Fruit fly (Drosophila melanogaster) whole organism, wandering third instar larva: ENCODE results near the gene mtrm.

Experiments used
- CG32264 ChIP-seq: fragments of 200-800 bp; sonication (Bioruptor generic); optimal IDR thresholded peaks from 2 replicates; lab custom pipeline; 2016; ENCODE audit warnings: missing biosample characterization, missing genetic modification characterization
- CG9705 ChIP-seq: fragments of 200-800 bp; sonication (Bioruptor generic); optimal IDR thresholded peaks from 2 replicates; lab custom pipeline; 2018; ENCODE audit warnings: missing biosample characterization, mild to moderate bottlenecking, missing genetic modification characterization
- GATAd ChIP-seq: sonication (Bioruptor generic); optimal IDR thresholded peaks from 2 replicates; lab custom pipeline; 2016; ENCODE audit warnings: missing biosample characterization, missing genetic modification characterization
- HLH106 ChIP-seq: fragments of 200-800 bp; optimal IDR thresholded peaks from 3 replicates; lab custom pipeline; 2019; ENCODE audit warnings: missing biosample characterization, mild to moderate bottlenecking, missing genetic modification characterization, moderate library complexity
- Hnf4 ChIP-seq: fragments of 200-800 bp; sonication (Bioruptor generic); optimal IDR thresholded peaks from 2 replicates; lab custom pipeline; 2016; ENCODE audit warnings: missing biosample characterization, mild to moderate bottlenecking, missing genetic modification characterization
- Hr78 ChIP-seq: fragments of >200 bp; optimal IDR thresholded peaks from 2 replicates; lab custom pipeline; 2017; ENCODE audit warnings: missing biosample characterization, missing genetic modification characterization
- Hr83 ChIP-seq: fragments of 200-300 bp; sonication (Bioruptor generic); optimal IDR thresholded peaks from 2 replicates; lab custom pipeline; 2016; ENCODE audit warnings: missing biosample characterization, mild to moderate bottlenecking, missing genetic modification characterization, moderate library complexity; ENCODE audit not compliant: poor library complexity, severe bottlenecking
- Myc ChIP-seq: fragments of >200 bp; optimal IDR thresholded peaks from 2 replicates; lab custom pipeline; 2017
- N ChIP-seq: fragments of >200 bp; optimal IDR thresholded peaks from 2 replicates; lab custom pipeline; 2018; ENCODE audit warnings: missing biosample characterization, missing external identifiers, missing genetic modification characterization
- OdsH ChIP-seq: fragments of 200-800 bp; sonication (Bioruptor generic); optimal IDR thresholded peaks from 2 replicates; lab custom pipeline; 2016; ENCODE audit warnings: missing biosample characterization, mild to moderate bottlenecking, missing genetic modification characterization
- Rel ChIP-seq, 2 experiments: fragments of 200-800 bp; sonication (Bioruptor generic) in 1 of 2; optimal IDR thresholded peaks; 2 replicates in 1 of 2; 3 replicates in 1 of 2; lab custom pipeline; 2016 to 2019; ENCODE audit warnings: mild to moderate bottlenecking in 2 of 2, missing biosample characterization in 2 of 2, missing genetic modification characterization in 2 of 2, moderate library complexity in 1 of 2
- Sp1 ChIP-seq: fragments of 200-800 bp; sonication (Bioruptor generic); optimal IDR thresholded peaks from 3 replicates; lab custom pipeline; 2019; ENCODE audit warnings: missing biosample characterization, mild to moderate bottlenecking, missing genetic modification characterization, moderate library complexity
- brk ChIP-seq: fragments of 200-800 bp; sonication (Bioruptor generic); optimal IDR thresholded peaks from 2 replicates; lab custom pipeline; 2016; ENCODE audit warnings: missing biosample characterization, mild to moderate bottlenecking, missing genetic modification characterization
- dl ChIP-seq, 2 experiments: fragments of 175-275, 200-275 bp in 1 of 2; fragments of 200-275 bp in 1 of 2; sonication (Bioruptor generic); optimal IDR thresholded peaks; lab custom pipeline; 2018; ENCODE audit warnings: mild to moderate bottlenecking in 2 of 2, missing biosample characterization in 2 of 2, missing genetic modification characterization in 2 of 2, moderate library complexity in 2 of 2; ENCODE audit not compliant: partially characterized antibody in 2 of 2, insufficient read depth in 1 of 2
- dmrt93B ChIP-seq: fragments of 200-800 bp; sonication (Bioruptor generic); optimal IDR thresholded peaks from 2 replicates; lab custom pipeline; 2018; ENCODE audit warnings: missing biosample characterization, mild to moderate bottlenecking, missing genetic modification characterization
- ey ChIP-seq: fragments of 200-800 bp; sonication (Bioruptor generic); optimal IDR thresholded peaks from 2 replicates; lab custom pipeline; 2016; ENCODE audit warnings: missing biosample characterization, missing genetic modification characterization
- foxo ChIP-seq, 2 experiments: fragments of 200-800 bp; sonication (Bioruptor generic); optimal IDR thresholded peaks; 2 replicates in 1 of 2; 3 replicates in 1 of 2; lab custom pipeline; 2016 to 2017; ENCODE audit warnings: missing biosample characterization in 2 of 2, missing genetic modification characterization in 2 of 2
- fru ChIP-seq: fragments of 200-800 bp; sonication (Bioruptor generic); optimal IDR thresholded peaks from 3 replicates; lab custom pipeline; 2016; ENCODE audit warnings: missing biosample characterization, mild to moderate bottlenecking, missing genetic modification characterization
- h ChIP-seq: fragments of 200-800 bp; sonication (Bioruptor generic); optimal IDR thresholded peaks from 3 replicates; lab custom pipeline; 2016; ENCODE audit warnings: missing biosample characterization, mild to moderate bottlenecking, missing genetic modification characterization
- jim ChIP-seq: fragments of 175-275, 200-325 bp; sonication (Bioruptor generic); optimal IDR thresholded peaks from 2 replicates; lab custom pipeline; 2016; ENCODE audit warnings: missing biosample characterization, mild to moderate bottlenecking, missing genetic modification characterization
- psq ChIP-seq: fragments of 200-800 bp; sonication (Bioruptor generic); optimal IDR thresholded peaks from 3 replicates; lab custom pipeline; 2017; ENCODE audit warnings: missing biosample characterization, mild to moderate bottlenecking, missing genetic modification characterization, moderate library complexity
- rgr ChIP-seq: fragments of 200-800 bp; sonication (Bioruptor generic); optimal IDR thresholded peaks from 3 replicates; lab custom pipeline; 2016; ENCODE audit warnings: missing biosample characterization, mild to moderate bottlenecking, missing genetic modification characterization
- sage ChIP-seq: fragments of 200-800 bp; sonication (Bioruptor generic); optimal IDR thresholded peaks from 2 replicates; lab custom pipeline; 2016; ENCODE audit warnings: missing biosample characterization, mild to moderate bottlenecking, missing genetic modification characterization
- woc ChIP-seq: sonication (Bioruptor generic); optimal IDR thresholded peaks from 2 replicates; lab custom pipeline; 2016; ENCODE audit warnings: missing biosample characterization, mild to moderate bottlenecking, missing genetic modification characterization

The mtrm gene

DNA sequence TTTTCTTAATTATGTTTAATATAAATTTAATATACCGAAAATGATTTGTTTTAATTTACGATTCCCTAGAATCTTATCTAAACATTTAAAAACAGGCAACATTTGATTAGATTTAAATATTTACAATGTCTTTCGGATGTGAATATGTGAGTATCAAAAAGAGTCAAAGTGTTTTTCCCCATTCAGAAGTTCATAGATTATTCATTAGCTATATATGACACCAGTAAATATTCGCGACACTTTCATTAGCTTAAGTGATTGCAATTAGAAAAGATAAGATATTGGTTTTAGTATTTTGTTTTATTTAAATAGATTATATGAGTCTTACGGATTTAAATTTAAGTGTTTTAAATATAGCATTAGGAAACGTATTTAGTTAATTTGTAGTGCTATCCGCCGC lies 18.7 kb upstream of the mtrm start:
- TF ChIP-seq GATAd (GFP tag; lab: Kevin White, UChicago), result no peak
- no peak for TF ChIP-seq Rel (GFP tag; optimal IDR thresholded peaks at IDR 0.05; lab: Kevin White, UChicago)
- peak; percentile 86 for TF ChIP-seq Rel (tag; optimal IDR thresholded peaks at IDR 0.05; lab: Kevin White, UChicago)
- TF ChIP-seq, all 38 proteins: peak for 1

DNA sequence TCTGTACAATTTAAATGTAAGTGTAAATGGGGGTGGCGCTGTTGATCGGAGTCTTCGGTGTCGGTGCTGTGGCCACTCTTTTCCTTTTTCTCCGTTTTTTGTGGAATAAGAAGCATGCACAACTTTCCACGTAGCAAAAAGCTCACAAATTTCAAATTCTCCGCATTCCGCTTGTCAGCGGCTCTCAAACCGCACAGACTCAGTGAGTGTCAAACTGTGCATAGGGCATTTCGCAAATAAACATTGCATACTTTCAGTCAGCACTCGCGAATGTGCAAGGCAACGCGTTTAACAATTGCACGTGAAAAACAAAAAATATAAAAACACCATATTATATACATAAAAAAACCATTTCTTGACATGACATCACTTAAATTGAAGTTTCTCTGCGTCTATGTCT lies 17.9 kb upstream of the mtrm start:
- no peak for TF ChIP-seq woc (GFP tag; lab: Kevin White, UChicago)
- peak; percentile 91 for TF ChIP-seq Myc (lab: Kevin White, UChicago)
- peak; percentile 1 for TF ChIP-seq rgr (GFP tag; lab: Kevin White, UChicago)

DNA sequence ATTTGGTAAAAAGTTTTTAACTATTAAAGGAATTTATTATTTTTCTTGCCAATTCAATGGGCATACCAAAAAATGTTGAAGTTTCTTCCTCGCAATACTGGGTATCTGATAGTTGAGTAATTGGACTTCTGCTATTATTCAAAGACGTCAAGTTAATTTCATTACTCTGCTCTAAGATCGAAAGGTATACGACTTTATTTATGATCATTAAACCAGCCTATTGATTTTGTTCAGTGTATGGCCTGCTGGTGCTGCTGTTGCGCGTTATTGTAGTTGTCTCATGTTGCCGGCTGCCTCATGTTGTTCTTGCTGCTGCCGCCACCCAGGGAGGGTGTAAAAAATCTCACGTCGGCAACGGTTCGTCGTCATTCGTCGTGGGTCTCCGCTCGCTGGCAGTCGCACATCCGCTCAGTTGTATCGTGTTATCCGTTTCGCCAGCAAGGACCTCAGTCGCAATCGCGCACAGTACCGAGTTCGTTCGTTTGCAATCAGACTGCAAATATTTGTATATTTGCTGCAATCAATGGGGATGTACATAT lies 17.1 kb upstream of the mtrm start, which contains the start of gene CG7120:
TSS of gene CG7120 (plus strand) at position 371 of the 539 bp plus-strand sequence.
- TF ChIP-seq HLH106 (peak; percentile 57), h (GFP tag; lab: Kevin White, UChicago) (peak; percentile 57), Sp1 (GFP tag; lab: Kevin White, UChicago) (no peak), Hnf4 (GFP tag; lab: Kevin White, UChicago) (no peak), foxo (GFP tag; optimal IDR thresholded peaks at IDR 0.05; lab: Kevin White, UChicago) (peak in 1 of 2 experiments; percentile 51), sage (no peak), psq (GFP tag; lab: Kevin White, UChicago) (no peak), fru (GFP tag; lab: Kevin White, UChicago) (peak; percentile 51), rgr (GFP tag; lab: Kevin White, UChicago) (no peak), N (GFP tag; lab: Kevin White, UChicago) (no peak), Hr78 (GFP tag; lab: Kevin White, UChicago) (no peak)

DNA sequence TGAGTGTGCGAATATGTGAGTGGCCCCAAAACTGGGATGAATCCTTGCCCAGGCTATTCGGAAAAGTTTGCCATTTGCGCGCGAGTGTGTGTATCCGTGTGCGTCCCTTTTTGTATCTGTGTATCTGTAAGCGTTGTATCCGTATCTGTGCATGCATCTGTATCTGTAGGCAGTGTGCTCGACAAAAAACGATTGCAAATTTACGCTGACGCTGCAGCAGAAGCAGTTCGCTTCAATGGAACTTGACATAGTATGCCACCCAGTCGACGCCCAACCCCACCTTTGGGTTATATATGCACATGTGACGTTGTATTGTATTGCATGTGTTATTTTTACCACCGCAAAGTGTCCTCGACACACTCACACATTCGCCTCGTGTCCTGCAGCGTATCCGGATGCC lies 16.6 kb upstream of the mtrm start:
- no peak for TF ChIP-seq dl (GFP tag; optimal IDR thresholded peaks at IDR 0.05; lab: Kevin White, UChicago; ENCODE audit: insufficient read depth in 1 of 2, partially characterized antibody in 2 of 2)
- no peak for TF ChIP-seq OdsH (GFP tag; lab: Kevin White, UChicago)
- TF ChIP-seq, all 38 proteins: peak for 0

DNA sequence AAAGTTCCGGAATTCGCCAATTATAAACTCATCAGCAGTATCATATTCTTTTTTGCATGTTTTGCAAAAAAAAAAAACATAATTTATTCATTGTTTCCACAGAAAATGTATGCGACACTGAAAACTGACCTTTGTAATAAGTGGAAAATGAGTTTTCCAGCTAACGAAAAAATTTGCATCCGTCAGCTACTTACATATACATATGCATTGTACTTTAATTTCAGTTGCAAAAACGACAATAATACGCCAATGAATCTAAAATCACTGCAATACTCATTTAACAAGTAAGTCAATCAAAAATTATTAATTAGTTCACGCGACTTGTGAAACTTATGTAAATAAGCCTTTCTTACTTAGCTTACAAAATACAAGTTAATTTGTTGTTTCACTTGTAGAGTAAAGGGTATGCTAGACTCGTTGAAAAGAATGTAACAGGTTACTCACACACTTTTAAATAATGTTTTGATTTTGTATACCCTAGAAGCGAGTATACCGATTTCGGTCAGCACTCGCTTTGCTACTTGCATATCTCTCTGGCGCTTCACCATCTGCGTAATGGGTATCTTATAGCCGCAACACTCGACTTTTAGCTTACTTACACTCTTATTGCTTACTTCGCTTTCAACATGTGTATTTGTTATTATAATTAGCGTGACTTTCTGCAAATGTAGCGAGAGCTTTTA lies 13.9 kb upstream of the mtrm start:
- peak; percentile 83 for TF ChIP-seq HLH106
- TF ChIP-seq CG32264 (GFP tag; lab: Kevin White, UChicago), result peak; percentile 63
- TF ChIP-seq Rel (GFP tag; optimal IDR thresholded peaks at IDR 0.05; lab: Kevin White, UChicago), result no peak
- peak; percentile 32 for TF ChIP-seq Rel (tag; optimal IDR thresholded peaks at IDR 0.05; lab: Kevin White, UChicago)
- peak; percentile 58 for TF ChIP-seq psq (GFP tag; lab: Kevin White, UChicago)
- TF ChIP-seq ey (GFP tag; lab: Kevin White, UChicago), result peak; percentile 79
- TF ChIP-seq OdsH (GFP tag; lab: Kevin White, UChicago), result peak; percentile 73
- TF ChIP-seq CG9705 (GFP tag; lab: Kevin White, UChicago), result peak; percentile 44
- TF ChIP-seq jim, result no peak
- TF ChIP-seq Hr83 (GFP tag; lab: Kevin White, UChicago), result peak; percentile 12
- TF ChIP-seq dmrt93B (GFP tag; lab: Kevin White, UChicago), result no peak

DNA sequence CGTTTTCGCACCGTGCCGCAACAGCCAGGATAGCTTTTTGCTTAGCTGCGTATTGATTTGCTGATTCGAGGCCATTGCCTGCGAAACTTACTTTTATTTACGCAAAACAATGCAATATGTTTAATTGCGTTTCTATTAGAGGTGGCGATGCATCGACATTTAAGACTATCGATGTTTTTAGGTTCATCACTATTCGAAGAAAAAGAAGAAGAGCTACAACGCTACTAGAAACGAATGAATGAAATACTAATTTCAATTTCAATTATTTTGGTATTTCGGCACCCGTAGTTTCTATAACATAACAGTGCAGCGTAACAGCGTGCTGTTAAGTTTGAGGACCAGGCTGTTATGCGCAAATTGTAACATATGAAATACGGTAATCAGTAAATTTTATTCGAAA lies 7.7 kb upstream of the mtrm start, which contains the start of the genes Tpt, mkg-p and CG13667:
TSS of gene Tpt (minus strand) at position 155 of the 400 bp plus-strand sequence.
TSS of gene mkg-p (minus strand) at position 155 of the 400 bp plus-strand sequence.
TSS of gene CG13667 (plus strand) at position 332 of the 400 bp plus-strand sequence.
- TF ChIP-seq brk (GFP tag; lab: Kevin White, UChicago) (no peak), foxo (GFP tag; optimal IDR thresholded peaks at IDR 0.05; lab: Kevin White, UChicago) (no peak), Myc (lab: Kevin White, UChicago) (peak; percentile 10)
